Fruit fly (Drosophila melanogaster): ENCODE data around the gene CG17344.

DNA sequence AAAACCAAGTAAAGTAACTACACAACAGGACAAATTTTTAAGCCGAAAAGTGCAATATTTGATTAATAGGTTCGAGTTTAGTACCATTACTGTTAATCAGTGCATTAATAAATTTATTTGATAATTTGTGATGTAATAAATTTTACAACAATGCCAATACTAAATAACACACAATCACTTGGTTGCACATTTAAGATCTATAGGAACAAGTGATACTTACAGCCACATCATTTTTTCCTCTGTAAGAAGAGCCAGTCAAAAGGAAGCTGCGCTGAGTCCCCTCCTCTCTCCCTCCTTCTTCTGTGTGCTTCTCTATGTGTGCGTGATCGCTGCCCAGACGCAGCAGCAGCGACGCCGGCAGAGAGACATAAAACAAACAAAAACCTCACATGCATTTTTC, 34.9 kb downstream of the CG17344 start:
- TF ChIP-seq CG14655 (GFP tag; optimal IDR thresholded peaks at IDR 0.05) (peak; percentile 94), Ets98B (GFP tag; IDR thresholded peaks at IDR 0.05) (peak; percentile 30; the same call in 1 of the 2 replicates), CG32121 (GFP tag; IDR thresholded peaks at IDR 0.05) (0 out of 2 replicates have a peak, but pooled peaks have one; percentile 18), CG8159 (tag; optimal IDR thresholded peaks at IDR 0.05) (peak; percentile 98), CG4496 (GFP tag; IDR thresholded peaks at IDR 0.05) (peak; percentile 71), EcR (GFP tag; optimal IDR thresholded peaks at IDR 0.05) (no peak), Pif1A (GFP tag; optimal IDR thresholded peaks at IDR 0.05) (peak; percentile 90), rn (GFP tag; IDR thresholded peaks at IDR 0.05) (peak; percentile 14; the same call in 1 of the 2 replicates), CG13204 (GFP tag; optimal IDR thresholded peaks at IDR 0.05) (peak; percentile 86), D1 (tag; optimal IDR thresholded peaks at IDR 0.05) (peak; percentile 94), CG15710 (tag; optimal IDR thresholded peaks at IDR 0.05) (peak; percentile 95), CG12605 (GFP tag; IDR thresholded peaks at IDR 0.05) (peak; percentile 56), CG9948 (tag; optimal IDR thresholded peaks at IDR 0.05) (peak; percentile 98), fd96Ca (GFP tag; IDR thresholded peaks at IDR 0.05) (peak; percentile 62; the same call in 2 of the 3 replicates)
